Fruit fly (Drosophila melanogaster) whole organism, embryonic: ENCODE data around the gene CG15221.

Source experiments
- Antp ChIP-seq: fragments of 200-800 bp; sonication (Bioruptor generic); optimal IDR thresholded peaks from 3 replicates; lab custom pipeline; 2016; ENCODE audit warnings: missing biosample characterization, missing genetic modification characterization
- CG11247 ChIP-seq: fragments of 200-800 bp; sonication (Bioruptor generic); IDR thresholded peaks from 2 replicates; pipeline ENCODE4 v1.3.6; 2022; ENCODE audit warnings: missing biosample characterization, missing genetic modification characterization
- CG12391 ChIP-seq: fragments of 200-800 bp; sonication (Bioruptor generic); optimal IDR thresholded peaks from 3 replicates; lab custom pipeline; 2018; ENCODE audit warnings: missing biosample characterization, mild to moderate bottlenecking, missing genetic modification characterization, moderate library complexity
- CG13287 ChIP-seq: fragments of 200-800 bp; sonication (Bioruptor generic); IDR thresholded peaks from 2 replicates; pipeline ENCODE4 v1.3.6; 2022; ENCODE audit warnings: missing biosample characterization, missing genetic modification characterization; ENCODE audit not compliant: partially characterized antibody
- CG13624 ChIP-seq: fragments of 200-800 bp; sonication (Bioruptor generic); optimal IDR thresholded peaks from 2 replicates; lab custom pipeline; 2016; ENCODE audit warnings: missing biosample characterization, missing genetic modification characterization
- CG14860 ChIP-seq: fragments of 200-800 bp; sonication (Bioruptor generic); IDR thresholded peaks from 3 replicates; pipeline ENCODE4 v1.3.6; 2022; ENCODE audit warnings: missing biosample characterization, missing genetic modification characterization; ENCODE audit not compliant: partially characterized antibody
- CG15514 ChIP-seq: fragments of 200-800 bp; sonication (Bioruptor generic); optimal IDR thresholded peaks from 3 replicates; lab custom pipeline; 2017; ENCODE audit warnings: missing biosample characterization, missing genetic modification characterization, mild to moderate bottlenecking, moderate library complexity, missing genetic modification reagents
- CG1602 ChIP-seq: fragments of 200-800 bp; sonication (Bioruptor generic); optimal IDR thresholded peaks from 3 replicates; lab custom pipeline; 2016; ENCODE audit warnings: missing biosample characterization, missing genetic modification characterization
- CG17829 ChIP-seq: fragments of 200-800 bp; optimal IDR thresholded peaks from 2 replicates; lab custom pipeline; 2019; ENCODE audit warnings: missing biosample characterization, mild to moderate bottlenecking, missing genetic modification characterization, moderate library complexity
- CG30403 ChIP-seq: fragments of 200-800 bp; sonication (Bioruptor generic); optimal IDR thresholded peaks from 3 replicates; lab custom pipeline; 2016; ENCODE audit warnings: missing biosample characterization, missing genetic modification characterization
- CG32532 ChIP-seq: fragments of 200-800 bp; sonication (Bioruptor generic); IDR thresholded peaks from 2 replicates; pipeline ENCODE4 v1.3.6; 2022; ENCODE audit warnings: missing biosample characterization, missing genetic modification characterization
- CG3281 ChIP-seq: fragments of 200-800 bp; sonication (Bioruptor generic); optimal IDR thresholded peaks from 3 replicates; lab custom pipeline; 2017; ENCODE audit warnings: missing biosample characterization, mild to moderate bottlenecking, missing genetic modification characterization
- CG33213 ChIP-seq: fragments of 200-800 bp; sonication (Bioruptor generic); optimal IDR thresholded peaks from 3 replicates; lab custom pipeline; 2016; ENCODE audit warnings: missing biosample characterization, missing genetic modification characterization
- CG3847 ChIP-seq: fragments of 200-800 bp; sonication (Bioruptor generic); IDR thresholded peaks from 2 replicates; pipeline ENCODE4 v1.3.6; 2022; ENCODE audit warnings: missing biosample characterization, missing genetic modification characterization
- CG5245 ChIP-seq: fragments of 200-800 bp; sonication (Bioruptor generic); optimal IDR thresholded peaks from 3 replicates; lab custom pipeline; 2016; ENCODE audit warnings: missing biosample characterization, missing genetic modification characterization
- CG7963 ChIP-seq: fragments of 200-800 bp; sonication (Bioruptor generic); IDR thresholded peaks from 3 replicates; pipeline ENCODE4 v1.3.6; 2022; ENCODE audit warnings: missing biosample characterization, missing genetic modification characterization; ENCODE audit not compliant: partially characterized antibody
- CG8478 ChIP-seq: fragments of >200 bp; optimal IDR thresholded peaks from 2 replicates; lab custom pipeline; 2018
- CG9797 ChIP-seq: fragments of 200-800 bp; sonication (Bioruptor generic); optimal IDR thresholded peaks from 3 replicates; lab custom pipeline; 2018; ENCODE audit warnings: missing biosample characterization, mild to moderate bottlenecking, missing genetic modification characterization
- CG9817 ChIP-seq: fragments of 200-800 bp; sonication (Bioruptor generic); optimal IDR thresholded peaks from 2 replicates; lab custom pipeline; 2018; ENCODE audit warnings: missing biosample characterization, mild to moderate bottlenecking, missing genetic modification characterization, moderate library complexity
- CHES-1-like ChIP-seq: fragments of 200-800 bp; sonication (Bioruptor generic); optimal IDR thresholded peaks from 2 replicates; lab custom pipeline; 2016; ENCODE audit warnings: missing biosample characterization, missing genetic modification characterization
- CoRest ChIP-seq: fragments of 200-800 bp; sonication (Bioruptor generic); optimal IDR thresholded peaks from 3 replicates; lab custom pipeline; 2018; ENCODE audit warnings: missing biosample characterization, mild to moderate bottlenecking, missing genetic modification characterization, moderate library complexity
- CrebB ChIP-seq: fragments of 200-800 bp; sonication (Bioruptor generic); optimal IDR thresholded peaks from 3 replicates; lab custom pipeline; 2018; ENCODE audit warnings: missing biosample characterization, mild to moderate bottlenecking, missing genetic modification characterization
- D19B ChIP-seq: fragments of 200-800 bp; sonication (Bioruptor generic); optimal IDR thresholded peaks from 2 replicates; lab custom pipeline; 2017; ENCODE audit warnings: missing biosample characterization, mild to moderate bottlenecking, missing genetic modification characterization
- Dad ChIP-seq: fragments of 200-800 bp; sonication (Bioruptor generic); optimal IDR thresholded peaks from 3 replicates; lab custom pipeline; 2016; ENCODE audit warnings: missing biosample characterization, missing genetic modification characterization
- Dref ChIP-seq: fragments of 200-800 bp; sonication (Bioruptor generic); IDR thresholded peaks from 2 replicates; pipeline ENCODE4 v1.3.6; 2022; ENCODE audit warnings: missing biosample characterization, missing genetic modification characterization
- Fer1 ChIP-seq: fragments of 200-800 bp; sonication (Bioruptor generic); optimal IDR thresholded peaks from 2 replicates; lab custom pipeline; 2017; ENCODE audit warnings: missing biosample characterization, mild to moderate bottlenecking, missing genetic modification characterization
- HmgZ ChIP-seq: fragments of 200-800 bp; sonication (Bioruptor generic); optimal IDR thresholded peaks from 2 replicates; lab custom pipeline; 2018; ENCODE audit warnings: missing biosample characterization, mild to moderate bottlenecking, missing genetic modification characterization
- Meics ChIP-seq: fragments of 200-800 bp; sonication (Bioruptor generic); optimal IDR thresholded peaks from 2 replicates; lab custom pipeline; 2017; ENCODE audit warnings: missing biosample characterization, mild to moderate bottlenecking, missing genetic modification characterization
- Myb ChIP-seq: fragments of 200-800 bp; sonication (Bioruptor generic); optimal IDR thresholded peaks from 2 replicates; lab custom pipeline; 2016; ENCODE audit warnings: missing biosample characterization, missing genetic modification characterization
- Oaz ChIP-seq: fragments of 200-800 bp; sonication (Bioruptor generic); IDR thresholded peaks from 2 replicates; pipeline ENCODE4 v1.3.6; 2022; ENCODE audit warnings: missing biosample characterization, missing genetic modification characterization
- Rfx ChIP-seq: fragments of 200-800 bp; sonication (Bioruptor generic); IDR thresholded peaks from 2 replicates; pipeline ENCODE4 v1.3.6; 2022; ENCODE audit warnings: missing biosample characterization, missing genetic modification characterization
- Spps ChIP-seq: fragments of 200-800 bp; sonication (Bioruptor generic); optimal IDR thresholded peaks from 2 replicates; lab custom pipeline; 2018; ENCODE audit warnings: missing biosample characterization, mild to moderate bottlenecking, missing genetic modification characterization
- Vsx1 ChIP-seq: fragments of 200-800 bp; sonication (Bioruptor generic); optimal IDR thresholded peaks from 2 replicates; lab custom pipeline; 2017; ENCODE audit warnings: missing biosample characterization, mild to moderate bottlenecking, missing genetic modification characterization, missing genetic modification reagents
- ato ChIP-seq: fragments of 200-800 bp; sonication (Bioruptor generic); IDR thresholded peaks from 2 replicates; pipeline ENCODE4 v1.3.6; 2022; ENCODE audit warnings: missing biosample characterization, missing genetic modification characterization; ENCODE audit not compliant: partially characterized antibody
- cad ChIP-seq: fragments of >200 bp; optimal IDR thresholded peaks from 2 replicates; lab custom pipeline; 2017; ENCODE audit warnings: missing biosample characterization, missing genetic modification characterization
- chinmo ChIP-seq: fragments of 200-800 bp; sonication (Bioruptor generic); IDR thresholded peaks from 4 replicates; pipeline ENCODE4 v1.3.6; 2022; ENCODE audit warnings: missing biosample characterization, missing genetic modification characterization; ENCODE audit not compliant: partially characterized antibody
- chm ChIP-seq: fragments of 200-800 bp; sonication (Bioruptor generic); IDR thresholded peaks from 2 replicates; pipeline ENCODE4 v1.3.6; 2022; ENCODE audit warnings: missing biosample characterization, missing genetic modification characterization
- corto ChIP-seq: fragments of 200-800 bp; sonication (Bioruptor generic); optimal IDR thresholded peaks from 2 replicates; lab custom pipeline; 2016; ENCODE audit warnings: missing biosample characterization, mild to moderate bottlenecking, missing genetic modification characterization, moderate library complexity
- crol ChIP-seq: fragments of 200-800 bp; sonication (Bioruptor generic); IDR thresholded peaks from 2 replicates; pipeline ENCODE4 v1.3.6; 2022; ENCODE audit warnings: missing biosample characterization, missing genetic modification characterization
- dm ChIP-seq: fragments of 200-800 bp; sonication (Bioruptor generic); optimal IDR thresholded peaks from 3 replicates; lab custom pipeline; 2016; ENCODE audit warnings: missing biosample characterization, missing genetic modification characterization
- fd64A ChIP-seq: fragments of 200-800 bp; sonication (Bioruptor generic); optimal IDR thresholded peaks from 3 replicates; lab custom pipeline; 2018; ENCODE audit warnings: missing biosample characterization, mild to moderate bottlenecking, missing genetic modification characterization
- gfzf ChIP-seq: fragments of 200-800 bp; sonication (Bioruptor generic); optimal IDR thresholded peaks from 2 replicates; lab custom pipeline; 2016; ENCODE audit warnings: missing biosample characterization, mild to moderate bottlenecking, missing genetic modification characterization, moderate library complexity
- grn ChIP-seq: fragments of 200-800 bp; sonication (Bioruptor generic); optimal IDR thresholded peaks from 3 replicates; lab custom pipeline; 2017; ENCODE audit warnings: missing biosample characterization, missing genetic modification characterization
- gsb-n ChIP-seq: fragments of 200-800 bp; sonication (Bioruptor generic); optimal IDR thresholded peaks from 3 replicates; lab custom pipeline; 2018; ENCODE audit warnings: missing biosample characterization, mild to moderate bottlenecking, missing genetic modification characterization
- lilli ChIP-seq: fragments of 200-800 bp; sonication (Bioruptor generic); optimal IDR thresholded peaks from 3 replicates; lab custom pipeline; 2016; ENCODE audit warnings: missing biosample characterization, missing genetic modification characterization
- pzg ChIP-seq: fragments of 200-800 bp; sonication (Bioruptor generic); optimal IDR thresholded peaks from 3 replicates; lab custom pipeline; 2018; ENCODE audit warnings: missing biosample characterization, mild to moderate bottlenecking, missing genetic modification characterization, moderate library complexity
- salm ChIP-seq: fragments of 200-800 bp; sonication (Bioruptor generic); optimal IDR thresholded peaks from 2 replicates; lab custom pipeline; 2018; ENCODE audit warnings: missing biosample characterization, mild to moderate bottlenecking, missing genetic modification characterization
- slou ChIP-seq: fragments of 200-800 bp; sonication (Bioruptor generic); optimal IDR thresholded peaks from 3 replicates; lab custom pipeline; 2016; ENCODE audit warnings: missing biosample characterization, missing genetic modification characterization
- tgo ChIP-seq: fragments of 200-800 bp; sonication (Bioruptor generic); IDR thresholded peaks from 3 replicates; pipeline ENCODE4 v1.3.6; 2022; ENCODE audit warnings: missing biosample characterization, missing genetic modification characterization

Gene CG15221

DNA sequence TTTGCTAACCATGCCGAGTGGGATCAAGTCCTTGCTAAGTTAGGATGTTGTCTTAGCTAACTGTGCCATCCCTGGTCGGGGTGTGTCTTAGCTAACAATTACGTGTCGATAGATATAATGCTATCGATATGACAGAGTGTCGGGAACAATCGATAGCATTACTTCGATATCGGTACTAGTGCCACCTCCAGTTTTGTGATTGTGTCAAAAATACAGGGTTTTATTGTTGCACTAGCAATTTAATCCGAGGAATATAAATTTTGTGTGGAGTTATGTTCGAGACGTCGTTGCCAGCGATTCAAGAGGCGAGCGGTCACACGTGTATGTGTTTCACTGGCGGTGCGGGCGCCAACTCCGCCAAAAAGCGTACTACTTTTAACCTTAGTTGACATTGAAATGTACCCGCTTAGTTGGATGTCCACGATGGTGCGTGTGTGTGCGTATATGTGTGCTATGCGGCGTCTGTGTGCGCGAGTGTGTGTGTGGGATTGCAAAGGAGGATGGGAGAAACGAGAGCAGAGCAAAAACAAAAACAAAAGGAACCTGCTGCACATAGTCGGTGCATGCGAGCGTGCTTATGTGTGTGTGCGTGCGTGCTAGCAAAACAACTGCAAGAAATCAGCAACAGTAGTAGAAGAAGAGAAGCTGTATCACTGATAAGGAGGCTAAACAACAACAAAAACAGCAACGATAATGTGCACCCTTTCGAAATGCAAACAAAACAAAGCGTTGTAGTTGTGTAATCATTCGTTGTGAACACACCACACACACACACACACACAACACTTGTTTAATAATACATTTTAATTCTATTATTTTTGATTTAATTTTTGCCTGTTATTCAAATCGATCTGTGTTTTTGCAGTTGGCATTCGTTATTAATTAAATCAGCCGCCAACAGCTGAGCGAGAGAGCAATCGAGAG is 28.8 kb upstream of the CG15221 start, which contains the start of gene PhKgamma (continued):
- no peak for TF ChIP-seq corto (GFP tag; lab: Kevin White, UChicago)
- TF ChIP-seq CG15514 (GFP tag; lab: Kevin White, UChicago), result peak; percentile 92
- TF ChIP-seq fd64A (GFP tag; lab: Kevin White, UChicago), result peak; percentile 19
- TF ChIP-seq CG13624 (GFP tag; lab: Kevin White, UChicago), result peak; percentile 70
- TF ChIP-seq CG7963 (GFP tag; lab: Robert Waterston, UW), result peak; percentile 92
- peak; percentile 29 for TF ChIP-seq CoRest (tag; lab: Kevin White, UChicago)
- peak; percentile 54 for TF ChIP-seq dm (GFP tag; lab: Kevin White, UChicago)
- peak; percentile 16 for TF ChIP-seq CrebB (tag; lab: Kevin White, UChicago)
- TF ChIP-seq CG33213, result peak; percentile 73
- TF ChIP-seq crol (GFP tag; lab: Robert Waterston, UW), result no peak
- TF ChIP-seq gsb-n, result no peak
- TF ChIP-seq Fer1 (GFP tag; lab: Kevin White, UChicago), result peak; percentile 62
- TF ChIP-seq Rfx (GFP tag; lab: Robert Waterston, UW), result peak; percentile 52
- TF ChIP-seq chinmo, result peak; percentile 94
- peak; percentile 13 for TF ChIP-seq CG30403 (GFP tag; lab: Kevin White, UChicago)
- TF ChIP-seq HmgZ (tag; lab: Kevin White, UChicago), result peak; percentile 78
- TF ChIP-seq Antp, result peak; percentile 15
- TF ChIP-seq Myb (GFP tag; lab: Kevin White, UChicago), result peak; percentile 91
- TF ChIP-seq CG9797 (GFP tag; lab: Kevin White, UChicago), result peak; percentile 44
- peak; percentile 69 for TF ChIP-seq gfzf (GFP tag; lab: Kevin White, UChicago)
- no peak for TF ChIP-seq Vsx1 (GFP tag; lab: Kevin White, UChicago)
- TF ChIP-seq salm, result no peak
- no peak for TF ChIP-seq chm
- peak; percentile 56 for TF ChIP-seq CHES-1-like (GFP tag; lab: Kevin White, UChicago)
- peak; percentile 3 for TF ChIP-seq grn (GFP tag; lab: Kevin White, UChicago)
- peak; percentile 54 for TF ChIP-seq CG17829
- no peak for TF ChIP-seq lilli (GFP tag; lab: Kevin White, UChicago)
- TF ChIP-seq pzg (GFP tag; lab: Kevin White, UChicago), result peak; percentile 99
- no peak for TF ChIP-seq D19B (GFP tag; lab: Kevin White, UChicago)
- peak; percentile 98 for TF ChIP-seq Dref
- TF ChIP-seq cad (GFP tag; lab: Kevin White, UChicago), result peak; percentile 17
- no peak for TF ChIP-seq Oaz (GFP tag; lab: Robert Waterston, UW)
- no peak for TF ChIP-seq CG1602 (GFP tag; lab: Kevin White, UChicago)
- no peak for TF ChIP-seq Meics (GFP tag; lab: Kevin White, UChicago)
- peak; percentile 30 for TF ChIP-seq CG9817 (tag; lab: Kevin White, UChicago)
- peak; percentile 4 for TF ChIP-seq CG3281 (GFP tag; lab: Kevin White, UChicago)
- peak; percentile 38 for TF ChIP-seq Dad (GFP tag; lab: Kevin White, UChicago)
- no peak for TF ChIP-seq CG11247 (GFP tag; lab: Robert Waterston, UW)
- peak; percentile 38 for TF ChIP-seq CG3847 (GFP tag; lab: Robert Waterston, UW)
- peak; percentile 59 for TF ChIP-seq CG8478 (lab: Kevin White, UChicago)
- TF ChIP-seq CG5245, result no peak
- TF ChIP-seq tgo (GFP tag; lab: Robert Waterston, UW), result no peak
- peak; percentile 46 for TF ChIP-seq CG12391
- TF ChIP-seq slou (GFP tag; lab: Kevin White, UChicago), result peak; percentile 15
- peak; percentile 90 for TF ChIP-seq ato
- peak; percentile 41; the same call in 1 of the 2 replicates for TF ChIP-seq CG32532 (GFP tag; lab: Robert Waterston, UW)
- TF ChIP-seq CG14860, result peak; percentile 77
- TF ChIP-seq Spps (tag; lab: Kevin White, UChicago), result no peak
- peak; percentile 93 for TF ChIP-seq CG13287 (GFP tag; lab: Robert Waterston, UW)
